Worm (Caenorhabditis elegans): ENCODE results near the gene col-126.

The col-126 gene

ce11 chrIV:11311484-11311883 lies 48.3 kb downstream of the col-126 start:
- no peak for TF ChIP-seq unc-62 (GFP tag; optimal IDR thresholded peaks at IDR 0.05)

DNA sequence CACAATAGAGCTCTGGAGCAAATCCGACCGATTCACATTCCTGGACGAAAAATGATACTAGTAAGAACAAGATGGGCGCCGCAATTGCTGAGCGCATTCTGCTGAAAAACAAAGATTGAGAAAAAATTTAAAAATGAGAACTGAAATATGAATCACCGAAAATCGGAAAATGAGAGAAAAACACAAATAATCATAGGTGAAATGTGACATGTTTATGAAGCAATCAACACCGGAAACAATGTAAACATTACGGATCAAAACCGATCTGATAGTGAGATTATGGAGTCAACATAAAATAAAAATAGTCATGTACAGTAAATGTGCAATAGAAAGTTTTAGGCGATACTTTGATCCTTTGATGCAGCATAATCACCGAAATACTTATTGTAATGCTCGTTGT lies 50.7 kb downstream of the col-126 start, which contains the start of gene dnj-2:
Gene dnj-2 (minus strand): TSS at position 101 of the 400 bp plus-strand sequence.
- TF ChIP-seq unc-62 (GFP tag; optimal IDR thresholded peaks at IDR 0.05), result no peak

Measured in whole organism, dauer.